Worm (Caenorhabditis elegans): ENCODE data around the gene hecd-1.

DNA sequence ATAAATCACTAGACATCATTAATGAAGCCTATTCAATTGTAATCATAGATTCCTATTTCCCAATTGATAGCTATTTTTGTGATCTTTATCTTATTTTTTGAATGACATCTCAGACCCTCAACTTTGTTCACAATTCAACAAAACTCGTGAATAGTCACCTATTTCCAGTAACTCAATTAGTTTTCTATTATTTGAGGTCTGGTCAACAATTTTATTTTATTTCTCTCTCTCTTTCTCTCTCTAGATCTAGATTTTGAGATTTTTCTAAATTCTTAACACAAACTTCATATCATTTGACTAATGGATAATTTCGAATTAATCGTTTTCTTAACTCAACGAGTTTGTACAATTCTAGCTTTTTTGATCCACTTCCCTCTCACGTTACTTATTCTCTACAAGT, 29.0 kb upstream of the hecd-1 start, which contains the start of gene str-1:
- TF ChIP-seq fkh-10 (GFP tag; optimal IDR thresholded peaks at IDR 0.05) (no peak), nhr-47 (tag; optimal IDR thresholded peaks at IDR 0.05) (no peak), elt-2 (tag; optimal IDR thresholded peaks at IDR 0.05) (no peak), unc-130 (tag; optimal IDR thresholded peaks at IDR 0.05) (no peak), ceh-82 (tag; optimal IDR thresholded peaks at IDR 0.05) (no peak)
